Worm (Caenorhabditis elegans): ENCODE results near the gene C08B6.10.

ce11 chrV:10086141-10086540 lies 39.2 kb upstream of the C08B6.10 start:
- no peak for TF ChIP-seq ztf-23 (GFP tag; IDR thresholded peaks at IDR 0.05)
- no peak for TF ChIP-seq ref-1 (GFP tag; conservative IDR thresholded peaks at IDR 0.05)
- TF ChIP-seq T22C8.4 (GFP tag; IDR thresholded peaks at IDR 0.05) = no peak
- no peak for TF ChIP-seq flt-1 (GFP tag; IDR thresholded peaks at IDR 0.05)
- TF ChIP-seq med-1 (GFP tag; optimal IDR thresholded peaks at IDR 0.05; ENCODE audit: insufficient read depth) = no peak
- TF ChIP-seq cog-1 (tag; optimal IDR thresholded peaks at IDR 0.05) = no peak
- TF ChIP-seq tab-1 (GFP tag; IDR thresholded peaks at IDR 0.05) = no peak
- no peak for TF ChIP-seq ztf-29 (GFP tag; IDR thresholded peaks at IDR 0.05)

All from whole organism, midembryonic.